Fruit fly (Drosophila melanogaster) whole organism, embryonic: ENCODE measurements around the gene DIP2.

Source experiments
- Bgb ChIP-seq: fragments of 200-800 bp; sonication (Bioruptor generic); IDR thresholded peaks from 2 replicates; pipeline ENCODE4 v1.3.6; 2022; ENCODE audit warnings: missing biosample characterization, missing genetic modification characterization; ENCODE audit not compliant: partially characterized antibody
- CG10209 ChIP-seq: fragments of 200-800 bp; sonication (Bioruptor generic); optimal IDR thresholded peaks from 3 replicates; lab custom pipeline; 2017; ENCODE audit warnings: missing biosample characterization, mild to moderate bottlenecking, missing genetic modification characterization, missing genetic modification reagents
- CG13894 ChIP-seq: fragments of 200-800 bp; sonication (Bioruptor generic); optimal IDR thresholded peaks from 3 replicates; lab custom pipeline; 2018; ENCODE audit warnings: missing biosample characterization, mild to moderate bottlenecking, missing genetic modification characterization, moderate library complexity
- CG14667 ChIP-seq: fragments of 200-800 bp; sonication (Bioruptor generic); IDR thresholded peaks from 2 replicates; pipeline ENCODE4 v1.3.6; 2022; ENCODE audit warnings: missing biosample characterization, missing genetic modification characterization
- CG1647 ChIP-seq: fragments of 200-800 bp; sonication (Bioruptor generic); optimal IDR thresholded peaks from 3 replicates; lab custom pipeline; 2016; ENCODE audit warnings: missing biosample characterization, missing genetic modification characterization
- CG1792 ChIP-seq: fragments of 200-800 bp; sonication (Bioruptor generic); optimal IDR thresholded peaks from 2 replicates; lab custom pipeline; 2016; ENCODE audit warnings: missing biosample characterization, missing genetic modification characterization
- CG2199 ChIP-seq: fragments of 200-800 bp; sonication (Bioruptor generic); IDR thresholded peaks from 3 replicates; pipeline ENCODE4 v1.3.6; 2022; ENCODE audit warnings: missing biosample characterization, missing genetic modification characterization
- CG30020 ChIP-seq: fragments of 200-800 bp; optimal IDR thresholded peaks from 2 replicates; lab custom pipeline; 2019; ENCODE audit warnings: missing biosample characterization, mild to moderate bottlenecking, missing genetic modification characterization, moderate library complexity
- CG6791 ChIP-seq: fragments of 200-800 bp; sonication (Bioruptor generic); IDR thresholded peaks from 3 replicates; pipeline ENCODE4 v1.3.6; 2022; ENCODE audit warnings: missing biosample characterization, missing genetic modification characterization; ENCODE audit not compliant: partially characterized antibody
- CG9215 ChIP-seq: fragments of 200-800 bp; sonication (Bioruptor generic); IDR thresholded peaks from 2 replicates; pipeline ENCODE4 v1.3.6; 2022; ENCODE audit warnings: missing biosample characterization, missing genetic modification characterization
- D19A ChIP-seq: fragments of 200-800 bp; optimal IDR thresholded peaks from 3 replicates; lab custom pipeline; 2019; ENCODE audit warnings: missing biosample characterization, mild to moderate bottlenecking, missing genetic modification characterization, moderate library complexity
- D19B ChIP-seq: fragments of 200-800 bp; sonication (Bioruptor generic); optimal IDR thresholded peaks from 2 replicates; lab custom pipeline; 2017; ENCODE audit warnings: missing biosample characterization, mild to moderate bottlenecking, missing genetic modification characterization
- Deaf1 ChIP-seq: fragments of 200-800 bp; optimal IDR thresholded peaks from 3 replicates; lab custom pipeline; 2019; ENCODE audit warnings: missing biosample characterization, mild to moderate bottlenecking, missing genetic modification characterization, moderate library complexity
- HLH3B ChIP-seq: fragments of 200-800 bp; sonication (Bioruptor generic); IDR thresholded peaks from 2 replicates; pipeline ENCODE4 v1.3.6; 2022; ENCODE audit warnings: missing biosample characterization, missing genetic modification characterization
- Hey ChIP-seq: fragments of 200-800 bp; sonication (Bioruptor generic); optimal IDR thresholded peaks from 3 replicates; lab custom pipeline; 2018; ENCODE audit warnings: missing biosample characterization, mild to moderate bottlenecking, missing genetic modification characterization
- Lim3 ChIP-seq: fragments of 200-800 bp; sonication (Bioruptor generic); IDR thresholded peaks from 2 replicates; pipeline ENCODE4 v1.3.6; 2022; ENCODE audit warnings: missing biosample characterization, missing genetic modification characterization
- Myb ChIP-seq: fragments of 200-800 bp; sonication (Bioruptor generic); optimal IDR thresholded peaks from 2 replicates; lab custom pipeline; 2016; ENCODE audit warnings: missing biosample characterization, missing genetic modification characterization
- Rfx ChIP-seq: fragments of 200-800 bp; sonication (Bioruptor generic); IDR thresholded peaks from 2 replicates; pipeline ENCODE4 v1.3.6; 2022; ENCODE audit warnings: missing biosample characterization, missing genetic modification characterization
- Sox100B ChIP-seq: fragments of 200-800 bp; sonication (Bioruptor generic); optimal IDR thresholded peaks from 3 replicates; lab custom pipeline; 2018; ENCODE audit warnings: missing biosample characterization, mild to moderate bottlenecking, missing genetic modification characterization
- Sry-β ChIP-seq: fragments of 200-800 bp; sonication (Bioruptor generic); optimal IDR thresholded peaks from 2 replicates; lab custom pipeline; 2018; ENCODE audit warnings: missing biosample characterization, mild to moderate bottlenecking, missing genetic modification characterization, moderate library complexity
- Trl ChIP-seq, 3 experiments: fragments of >200 bp in 2 of 3; fragments of 200-800 bp in 1 of 3; sonication (Bioruptor generic) in 1 of 3; optimal IDR thresholded peaks; 2 replicates in 1 of 3; 3 replicates in 2 of 3; lab custom pipeline; 2016 to 2017; ENCODE audit warnings: missing biosample characterization in 1 of 3, missing genetic modification characterization in 1 of 3
- ap ChIP-seq: fragments of 200-800 bp; sonication (Bioruptor generic); IDR thresholded peaks from 2 replicates; pipeline ENCODE4 v1.3.6; 2022; ENCODE audit warnings: missing biosample characterization, missing genetic modification characterization
- dm ChIP-seq: fragments of 200-800 bp; sonication (Bioruptor generic); optimal IDR thresholded peaks from 3 replicates; lab custom pipeline; 2016; ENCODE audit warnings: missing biosample characterization, missing genetic modification characterization
- ewg ChIP-seq: fragments of 200-800 bp; sonication (Bioruptor generic); optimal IDR thresholded peaks from 3 replicates; lab custom pipeline; 2017; ENCODE audit warnings: mild to moderate bottlenecking, missing biosample characterization, missing genetic modification reagents, missing genetic modification characterization
- hkb ChIP-seq, 2 experiments: fragments of 200-800 bp in 1 of 2; fragments of >200 bp in 1 of 2; sonication (Bioruptor generic) in 1 of 2; IDR thresholded peaks in 1 of 2; optimal IDR thresholded peaks in 1 of 2; 2 replicates each; pipeline versions ENCODE4 v1.3.6 to Lab custom; 2017 to 2022; ENCODE audit warnings: missing biosample characterization in 1 of 2, missing genetic modification characterization in 1 of 2
- jing ChIP-seq: fragments of 200-800 bp; sonication (Bioruptor generic); optimal IDR thresholded peaks from 2 replicates; lab custom pipeline; 2018; ENCODE audit warnings: missing biosample characterization, mild to moderate bottlenecking, missing genetic modification characterization
- lola ChIP-seq, 3 experiments: fragments of >200 bp in 2 of 3; fragments of 200-800 bp in 1 of 3; sonication (Bioruptor generic) in 1 of 3; optimal IDR thresholded peaks; 2 replicates each; lab custom pipeline; 2017 to 2019; ENCODE audit warnings: missing biosample characterization in 3 of 3, missing genetic modification characterization in 3 of 3, mild to moderate bottlenecking in 1 of 3, moderate library complexity in 1 of 3
- nerfin-1 ChIP-seq: fragments of 200-800 bp; sonication (Bioruptor generic); optimal IDR thresholded peaks from 3 replicates; lab custom pipeline; 2019; ENCODE audit warnings: missing biosample characterization, mild to moderate bottlenecking, missing genetic modification characterization, moderate library complexity
- oc ChIP-seq: fragments of 200-800 bp; sonication (Bioruptor generic); optimal IDR thresholded peaks from 2 replicates; lab custom pipeline; 2018; ENCODE audit warnings: missing biosample characterization, mild to moderate bottlenecking, missing genetic modification characterization, moderate library complexity
- org-1 ChIP-seq: fragments of 200-800 bp; sonication (Bioruptor generic); optimal IDR thresholded peaks from 2 replicates; lab custom pipeline; 2017; ENCODE audit warnings: missing biosample characterization, missing genetic modification characterization
- sens ChIP-seq: fragments of 200-800 bp; sonication (Bioruptor generic); peaks from one replicate; lab custom pipeline; 2016; ENCODE audit warnings: missing biosample characterization, missing genetic modification characterization
- sens-2 ChIP-seq: fragments of 200-800 bp; sonication (Bioruptor generic); IDR thresholded peaks from 2 replicates; pipeline ENCODE4 v1.3.6; 2022; ENCODE audit warnings: missing biosample characterization, missing genetic modification characterization
- vvl ChIP-seq: fragments of 200-800 bp; sonication (Bioruptor generic); IDR thresholded peaks from 2 replicates; pipeline ENCODE4 v1.3.6; 2022; ENCODE audit warnings: missing biosample characterization, missing genetic modification characterization
- z ChIP-seq: fragments of 200-800 bp; sonication (Bioruptor generic); IDR thresholded peaks from 3 replicates; pipeline ENCODE4 v1.3.6; 2022; ENCODE audit warnings: missing biosample characterization, missing genetic modification characterization

The DIP2 gene

dm6 chr3L:270760-271500, 13.2 kb upstream of the DIP2 start, which contains the start of gene miple2 (continued):
- TF ChIP-seq Sry-β, result peak; percentile 44
- no peak for TF ChIP-seq hkb (optimal IDR thresholded peaks at IDR 0.05; lab: Kevin White, UChicago)
- TF ChIP-seq hkb (GFP tag; IDR thresholded peaks at IDR 0.05; lab: Robert Waterston, UW), result no peak; the same call in 1 of the 2 replicates
- TF ChIP-seq ap (GFP tag; lab: Robert Waterston, UW), result no peak
- TF ChIP-seq Sox100B (GFP tag; lab: Kevin White, UChicago), result no peak
- peak; percentile 23 for TF ChIP-seq Hey (tag; lab: Kevin White, UChicago)
- no peak for TF ChIP-seq Bgb (GFP tag; lab: Robert Waterston, UW)
- peak; percentile 13 for TF ChIP-seq CG30020
- peak in 1 of 3 experiments; percentile 62 for TF ChIP-seq lola (GFP tag; optimal IDR thresholded peaks at IDR 0.05; lab: Kevin White, UChicago)
- TF ChIP-seq CG9215 (GFP tag; lab: Robert Waterston, UW), result no peak
- peak; percentile 29 for TF ChIP-seq oc (tag; lab: Kevin White, UChicago)
- no peak for TF ChIP-seq sens-2
- TF ChIP-seq D19A, result peak; percentile 62
- TF ChIP-seq org-1, result peak; percentile 54

- TF ChIP-seq CG1792 (GFP tag; lab: Kevin White, UChicago) (no peak), ewg (peak; percentile 37), D19B (GFP tag; lab: Kevin White, UChicago) (no peak), Lim3 (GFP tag; lab: Robert Waterston, UW) (no peak), dm (no peak), CG2199 (0 out of 3 replicates have a peak, but pooled peaks have one; percentile 26), CG1647 (no peak), CG10209 (GFP tag; lab: Kevin White, UChicago) (no peak), z (peak; percentile 65; the same call in 1 of the 3 replicates), Trl (optimal IDR thresholded peaks at IDR 0.05; lab: Kevin White, UChicago) (peak in 1 of 2 experiments; percentile 44), Trl (GFP tag; optimal IDR thresholded peaks at IDR 0.05; lab: Kevin White, UChicago) (no peak), nerfin-1 (tag; lab: Kevin White, UChicago) (peak; percentile 7)
Measured at dm6 chr3L:267618-268017, 9.9 kb upstream of the DIP2 start.

dm6 chr3L:267083-267482, 9.3 kb upstream of the DIP2 start, which contains the start of gene miple1:
miple1 (plus strand) TSS chr3L:267299.
- TF ChIP-seq HLH3B, result no peak
- peak; percentile 61 for TF ChIP-seq sens
- peak; percentile 85 for TF ChIP-seq Deaf1 (tag; lab: Kevin White, UChicago)
- peak; percentile 29 for TF ChIP-seq CG13894 (tag; lab: Kevin White, UChicago)
- TF ChIP-seq, all 482 proteins: peak for 3

dm6 chr3L:265808-266207, 8.1 kb upstream of the DIP2 start, which contains the start of gene CG34263:
CG34263 (minus strand) TSS chr3L:265908.
- TF ChIP-seq CG14667, result no peak
- TF ChIP-seq vvl (GFP tag; lab: Robert Waterston, UW), result peak; percentile 33; the same call in 1 of the 2 replicates
- TF ChIP-seq CG6791, result peak; percentile 13; the same call in 1 of the 3 replicates
- TF ChIP-seq sens, result no peak
- no peak for TF ChIP-seq Rfx (GFP tag; lab: Robert Waterston, UW)
- no peak for TF ChIP-seq jing (GFP tag; lab: Kevin White, UChicago)
- no peak for TF ChIP-seq Myb
